Fruit fly (Drosophila melanogaster) whole organism, adult: ENCODE results near the gene Lcp65Ac.

Source experiments
- CG11617 ChIP-seq: fragments of 200-800 bp; sonication (Bioruptor generic); optimal IDR thresholded peaks from 2 replicates; lab custom pipeline; 2017; ENCODE audit warnings: mild to moderate bottlenecking, missing biosample characterization, missing genetic modification reagents, missing genetic modification characterization
- CG12768 ChIP-seq: fragments of 200-800 bp; sonication (Bioruptor generic); optimal IDR thresholded peaks from 2 replicates; lab custom pipeline; 2017; ENCODE audit warnings: missing biosample characterization, missing genetic modification characterization, mild to moderate bottlenecking, moderate library complexity, missing genetic modification reagents
- CG14711 ChIP-seq: fragments of 200-800 bp; sonication (Bioruptor generic); optimal IDR thresholded peaks from 2 replicates; lab custom pipeline; 2018; ENCODE audit warnings: missing biosample characterization, mild to moderate bottlenecking, missing genetic modification characterization, moderate library complexity
- CG1620 ChIP-seq: fragments of 200-800 bp; sonication (Bioruptor generic); optimal IDR thresholded peaks from 2 replicates; lab custom pipeline; 2016; ENCODE audit warnings: missing biosample characterization, missing genetic modification characterization
- CG33017 ChIP-seq: fragments of 200-800 bp; sonication (Bioruptor generic); optimal IDR thresholded peaks from 2 replicates; lab custom pipeline; 2018; ENCODE audit warnings: missing biosample characterization, mild to moderate bottlenecking, missing genetic modification characterization, moderate library complexity
- CG5204 ChIP-seq: fragments of 200-800 bp; sonication (Bioruptor generic); optimal IDR thresholded peaks from 2 replicates; lab custom pipeline; 2016; ENCODE audit warnings: missing biosample characterization, missing genetic modification characterization
- CG7045 ChIP-seq: fragments of 200-800 bp; sonication (Bioruptor generic); optimal IDR thresholded peaks from 2 replicates; lab custom pipeline; 2017; ENCODE audit warnings: missing biosample characterization, mild to moderate bottlenecking, missing genetic modification characterization
- CG7101 ChIP-seq: fragments of 200-800 bp; sonication (Bioruptor generic); optimal IDR thresholded peaks from 2 replicates; lab custom pipeline; 2018; ENCODE audit warnings: missing biosample characterization, mild to moderate bottlenecking, missing genetic modification characterization, moderate library complexity
- Clk ChIP-seq: fragments of 200-800 bp; sonication (Bioruptor generic); optimal IDR thresholded peaks from 2 replicates; lab custom pipeline; 2017; ENCODE audit warnings: missing biosample characterization, missing genetic modification characterization
- Crg-1 ChIP-seq: fragments of 200-800 bp; sonication (Bioruptor generic); optimal IDR thresholded peaks from 2 replicates; lab custom pipeline; 2016; ENCODE audit warnings: missing biosample characterization, missing genetic modification characterization
- Hr96 ChIP-seq: fragments of 200-800 bp; sonication (Bioruptor generic); optimal IDR thresholded peaks from 2 replicates; lab custom pipeline; 2016; ENCODE audit warnings: missing biosample characterization, missing genetic modification characterization
- Mnt ChIP-seq: fragments of 200-800 bp; sonication (Bioruptor generic); optimal IDR thresholded peaks from 2 replicates; lab custom pipeline; 2016; ENCODE audit warnings: missing biosample characterization, mild to moderate bottlenecking, missing genetic modification characterization
- bab1 ChIP-seq: fragments of 200-800 bp; sonication (Bioruptor generic); optimal IDR thresholded peaks from 3 replicates; lab custom pipeline; 2019; ENCODE audit warnings: missing biosample characterization, mild to moderate bottlenecking, missing genetic modification characterization, moderate library complexity
- cic ChIP-seq: fragments of 200-800 bp; sonication (Bioruptor generic); optimal IDR thresholded peaks from 2 replicates; lab custom pipeline; 2017; ENCODE audit warnings: missing biosample characterization, mild to moderate bottlenecking, missing genetic modification characterization, moderate library complexity
- cnc ChIP-seq, 2 experiments: fragments of >200 bp; optimal IDR thresholded peaks; 2 replicates each; lab custom pipeline; 2017
- kay ChIP-seq: fragments of 200-800 bp; sonication (Bioruptor generic); peaks from one replicate; lab custom pipeline; 2016; ENCODE audit warnings: missing biosample characterization, missing genetic modification characterization, borderline replicate concordance
- ovo ChIP-seq: fragments of 200-800 bp; sonication (Bioruptor generic); optimal IDR thresholded peaks from 2 replicates; lab custom pipeline; 2016; ENCODE audit warnings: missing biosample characterization, missing genetic modification characterization
- pad ChIP-seq: fragments of 200-800 bp; sonication (Bioruptor generic); optimal IDR thresholded peaks from 3 replicates; lab custom pipeline; 2017; ENCODE audit warnings: missing biosample characterization, missing genetic modification characterization, mild to moderate bottlenecking, moderate library complexity, missing genetic modification reagents
- tj ChIP-seq: fragments of 200-800 bp; sonication (Bioruptor generic); optimal IDR thresholded peaks from 3 replicates; lab custom pipeline; 2017; ENCODE audit warnings: missing biosample characterization, mild to moderate bottlenecking, missing genetic modification characterization, moderate library complexity
- toe ChIP-seq: fragments of 200-800 bp; sonication (Bioruptor generic); optimal IDR thresholded peaks from 2 replicates; lab custom pipeline; 2016; ENCODE audit warnings: missing biosample characterization, missing genetic modification characterization

Gene Lcp65Ac

DNA sequence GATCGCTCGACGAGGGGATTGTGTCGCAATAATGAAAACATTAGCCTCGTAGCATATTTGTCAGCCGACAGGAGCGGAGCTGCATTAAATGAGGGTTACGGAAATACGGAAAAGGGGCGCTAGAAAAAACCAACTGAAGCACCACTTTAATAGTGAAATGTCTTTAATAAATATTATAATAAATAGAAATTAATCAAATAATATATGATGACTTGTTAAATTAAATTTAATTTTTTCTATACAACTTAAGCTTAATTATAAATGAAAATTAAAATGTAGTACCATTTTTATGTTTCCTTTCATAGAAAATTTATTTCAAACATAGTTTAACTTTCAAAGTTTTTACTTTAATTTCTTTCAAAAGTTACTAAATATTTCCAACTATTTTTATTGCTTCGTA, 17.4 kb downstream of the Lcp65Ac start:
- TF ChIP-seq CG14711 (tag; lab: Kevin White, UChicago), result no peak

DNA sequence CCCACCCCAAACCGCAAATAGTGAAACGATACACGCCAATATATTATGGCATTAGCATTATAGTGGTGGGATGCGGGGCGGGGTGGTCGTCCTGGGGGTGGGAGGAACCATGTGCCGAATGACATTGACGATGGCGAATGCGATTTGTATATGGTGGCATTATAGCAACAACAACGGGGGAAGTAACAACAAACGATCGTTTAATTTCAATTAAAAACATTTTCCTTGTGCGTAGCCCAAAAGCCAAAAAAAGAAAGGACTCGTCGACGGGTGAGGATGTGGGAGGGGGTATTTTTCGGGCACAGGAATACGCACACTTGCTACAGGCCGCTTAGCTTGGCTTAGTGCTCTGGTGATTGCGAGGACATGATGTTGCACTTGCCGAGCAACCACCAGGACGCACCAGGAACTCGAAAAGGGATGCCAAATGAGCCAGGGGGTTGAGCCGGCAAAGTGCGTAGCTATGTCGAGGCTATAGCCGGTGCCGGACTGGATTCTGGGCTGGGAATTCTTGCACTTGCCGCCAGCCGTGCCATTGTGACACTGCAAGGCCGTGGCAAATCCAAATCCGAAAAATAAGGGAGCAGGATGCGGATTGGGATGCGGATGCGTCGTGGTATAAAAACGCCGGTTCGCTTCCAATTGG, 18.0 kb downstream of the Lcp65Ac start, which contains the start of gene Prdm13:
Gene Prdm13 (plus strand): TSS at position 645 of the 646 bp plus-strand sequence.
- TF ChIP-seq Mnt (GFP tag; lab: Kevin White, UChicago), result no peak
- TF ChIP-seq tj (GFP tag; lab: Kevin White, UChicago), result no peak
- TF ChIP-seq kay (GFP tag; lab: Kevin White, UChicago), result no peak
- TF ChIP-seq Crg-1, result no peak
- TF ChIP-seq CG33017 (tag; lab: Kevin White, UChicago), result no peak
- TF ChIP-seq CG1620 (GFP tag; lab: Kevin White, UChicago), result no peak

dm6 chr3L:6173826-6174255, 29.2 kb downstream of the Lcp65Ac start, which contains the start of the genes fmt and CG7376:
fmt (minus strand) TSS chr3L:6173880.
CG7376 (plus strand) TSS chr3L:6174248.
- TF ChIP-seq CG14711 (tag; lab: Kevin White, UChicago) (peak; percentile 48), Crg-1 (no peak), CG1620 (GFP tag; lab: Kevin White, UChicago) (peak; percentile 3), toe (GFP tag; lab: Kevin White, UChicago) (peak; percentile 24), Clk (GFP tag; lab: Kevin White, UChicago) (no peak), CG33017 (tag; lab: Kevin White, UChicago) (no peak), CG7045 (GFP tag; lab: Kevin White, UChicago) (peak; percentile 37), CG11617 (GFP tag; lab: Kevin White, UChicago) (peak; percentile 27), pad (GFP tag; lab: Kevin White, UChicago) (no peak), Mnt (GFP tag; lab: Kevin White, UChicago) (peak; percentile 20), CG7101 (peak; percentile 30), CG12768 (GFP tag; lab: Kevin White, UChicago) (peak; percentile 32)

DNA sequence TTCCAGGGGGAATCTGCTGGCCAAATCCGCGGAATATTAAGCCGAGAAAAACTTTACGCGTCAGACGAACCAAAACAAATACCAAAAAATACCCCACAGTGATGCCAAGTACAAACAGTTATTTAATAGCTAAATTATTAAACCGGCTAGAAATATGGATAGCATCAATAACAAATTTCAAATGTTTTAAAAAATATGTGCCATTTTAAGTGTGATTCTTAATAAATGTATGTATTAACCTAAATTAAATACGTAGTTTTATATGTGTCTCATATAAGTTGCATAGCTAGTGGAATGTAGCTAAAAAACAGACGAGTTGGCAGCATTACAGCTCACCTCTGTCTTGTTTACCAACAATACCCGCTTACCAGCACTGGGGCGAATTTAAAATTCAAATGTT, 37.2 kb downstream of the Lcp65Ac start, which contains the start of gene CG10274:
Gene CG10274 (minus strand): TSS at position 54 of the 400 bp plus-strand sequence.
- TF ChIP-seq CG5204 (GFP tag; lab: Kevin White, UChicago) (no peak), CG12768 (GFP tag; lab: Kevin White, UChicago) (peak; percentile 73), CG33017 (tag; lab: Kevin White, UChicago) (peak; percentile 45), bab1 (GFP tag; lab: Kevin White, UChicago) (peak; percentile 61), cnc (optimal IDR thresholded peaks at IDR 0.05; lab: Kevin White, UChicago) (no peak), tj (GFP tag; lab: Kevin White, UChicago) (peak; percentile 42), kay (GFP tag; lab: Kevin White, UChicago) (no peak), pad (GFP tag; lab: Kevin White, UChicago) (peak; percentile 70), CG14711 (tag; lab: Kevin White, UChicago) (peak; percentile 76), toe (GFP tag; lab: Kevin White, UChicago) (peak; percentile 79), CG11617 (GFP tag; lab: Kevin White, UChicago) (peak; percentile 75), Clk (GFP tag; lab: Kevin White, UChicago) (peak; percentile 52), Hr96 (GFP tag; lab: Kevin White, UChicago) (peak; percentile 68), Mnt (GFP tag; lab: Kevin White, UChicago) (peak; percentile 41), cic (peak; percentile 23), CG1620 (GFP tag; lab: Kevin White, UChicago) (peak; percentile 82), CG7101 (peak; percentile 77), Crg-1 (peak; percentile 74), CG7045 (GFP tag; lab: Kevin White, UChicago) (peak; percentile 67), ovo (peak; percentile 52)

DNA sequence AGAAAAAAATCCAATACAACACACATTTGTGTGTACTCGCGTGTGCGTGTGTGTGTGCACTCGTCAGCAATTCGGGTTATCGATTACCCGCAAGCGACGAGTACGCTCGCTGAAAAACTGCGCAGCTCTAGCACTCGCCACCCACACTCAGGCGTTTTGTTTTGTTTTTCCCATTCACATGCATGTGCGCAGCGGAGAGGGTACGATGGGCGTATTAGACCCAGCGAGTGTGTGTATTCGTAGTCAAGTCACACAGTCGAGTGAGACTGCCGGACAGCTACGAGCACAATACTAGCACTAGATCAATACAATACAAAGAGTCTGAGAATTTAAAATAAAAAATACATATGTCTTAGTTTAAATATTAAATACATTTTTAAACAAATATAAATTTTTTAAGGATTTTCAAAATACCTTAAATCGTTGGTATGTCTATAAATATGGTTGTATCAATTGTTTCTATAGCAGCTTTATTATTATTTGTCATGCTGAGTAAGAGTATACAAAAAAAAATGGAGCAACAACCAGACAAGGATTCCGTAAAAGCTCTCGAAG, 40.3 kb downstream of the Lcp65Ac start, which contains the start of the genes D19B and CG43293:
Gene D19B (minus strand): TSS at position 37 of the 555 bp plus-strand sequence.
Gene CG43293 (plus strand): TSS at position 306 of the 555 bp plus-strand sequence.
- peak; percentile 98 for TF ChIP-seq cic
- peak; percentile 84 for TF ChIP-seq bab1 (GFP tag; lab: Kevin White, UChicago)
- no peak for TF ChIP-seq kay (GFP tag; lab: Kevin White, UChicago)
- peak; percentile 54 for TF ChIP-seq Crg-1
- TF ChIP-seq CG5204 (GFP tag; lab: Kevin White, UChicago), result peak; percentile 64
- peak; percentile 65 for TF ChIP-seq Hr96 (GFP tag; lab: Kevin White, UChicago)
- peak; percentile 74 for TF ChIP-seq CG14711 (tag; lab: Kevin White, UChicago)
- TF ChIP-seq Mnt (GFP tag; lab: Kevin White, UChicago), result peak; percentile 100
- peak; percentile 74 for TF ChIP-seq CG7101
- TF ChIP-seq cnc (optimal IDR thresholded peaks at IDR 0.05; lab: Kevin White, UChicago), result no peak
- TF ChIP-seq CG12768 (GFP tag; lab: Kevin White, UChicago), result peak; percentile 76
- peak; percentile 78 for TF ChIP-seq tj (GFP tag; lab: Kevin White, UChicago)
- peak; percentile 78 for TF ChIP-seq CG7045 (GFP tag; lab: Kevin White, UChicago)
- TF ChIP-seq CG33017 (tag; lab: Kevin White, UChicago), result peak; percentile 75
- peak; percentile 60 for TF ChIP-seq toe (GFP tag; lab: Kevin White, UChicago)
- peak; percentile 3 for TF ChIP-seq ovo
- TF ChIP-seq pad (GFP tag; lab: Kevin White, UChicago), result peak; percentile 54
- TF ChIP-seq CG1620 (GFP tag; lab: Kevin White, UChicago), result peak; percentile 76
- TF ChIP-seq Clk (GFP tag; lab: Kevin White, UChicago), result peak; percentile 66
- peak; percentile 82 for TF ChIP-seq CG11617 (GFP tag; lab: Kevin White, UChicago)
